Worm (Caenorhabditis elegans) whole organism, young adult: Measurements from ENCODE around the gene btb-18.

Source experiments
- C06A6.2 ChIP-seq: fragments of 200-800 bp; sonication (Bioruptor generic); conservative IDR thresholded peaks from 2 replicates; pipeline ENCODE4 v1.3.6; 2022; ENCODE audit warnings: missing genetic modification characterization, missing compliant biosample characterization
- F10E7.11 ChIP-seq: sonication (generic microtip); optimal IDR thresholded peaks from 2 replicates; lab custom pipeline; 2017; ENCODE audit warnings: mild to moderate bottlenecking, missing genetic modification characterization, moderate library complexity, missing compliant biosample characterization
- F23B12.7 ChIP-seq: sonication (generic microtip); optimal IDR thresholded peaks from 2 replicates; lab custom pipeline; 2017; ENCODE audit warnings: missing genetic modification characterization, mild to moderate bottlenecking, missing compliant biosample characterization, antibody characterized with exemption, moderate library complexity; ENCODE audit not compliant: insufficient read depth
- F33H1.4 ChIP-seq: fragments of 200-800 bp; sonication (Bioruptor generic); IDR thresholded peaks from 2 replicates; pipeline ENCODE4 v1.3.6; 2022; ENCODE audit warnings: missing genetic modification reagents, missing genetic modification characterization, missing compliant biosample characterization
- F37B4.10 ChIP-seq: fragments of 200-800 bp; sonication (Bioruptor generic); IDR thresholded peaks from 2 replicates; pipeline ENCODE4 v1.3.6; 2022; ENCODE audit warnings: missing genetic modification characterization, missing compliant biosample characterization
- K11D2.4 ChIP-seq: fragments of 200-800 bp; sonication (Bioruptor generic); IDR thresholded peaks from 2 replicates; pipeline ENCODE4 v1.3.6; 2022; ENCODE audit warnings: missing genetic modification reagents, missing genetic modification characterization, missing compliant biosample characterization
- Y56A3A.18 ChIP-seq: fragments of 200-800 bp; sonication (Bioruptor generic); IDR thresholded peaks from 2 replicates; pipeline ENCODE4 v1.3.6; 2022; ENCODE audit warnings: missing genetic modification reagents, missing genetic modification characterization, missing compliant biosample characterization
- Y79H2A.3 ChIP-seq: fragments of 200-800 bp; sonication (Bioruptor generic); conservative IDR thresholded peaks from 2 replicates; pipeline ENCODE4 v1.3.6; 2022; ENCODE audit warnings: missing genetic modification reagents, missing genetic modification characterization, missing compliant biosample characterization
- Y95B8A.8 ChIP-seq: fragments of 200-800 bp; sonication (Bioruptor generic); IDR thresholded peaks from 2 replicates; pipeline ENCODE4 v1.3.6; 2022; ENCODE audit warnings: missing genetic modification reagents, missing genetic modification characterization, missing compliant biosample characterization
- ZK185.1 ChIP-seq: sonication (generic microtip); optimal IDR thresholded peaks from 2 replicates; lab custom pipeline; 2016; ENCODE audit warnings: mild to moderate bottlenecking, missing genetic modification characterization, missing compliant biosample characterization; ENCODE audit not compliant: poor library complexity, severe bottlenecking
- attf-6 ChIP-seq: fragments of 200-800 bp; sonication (Bioruptor generic); IDR thresholded peaks from 2 replicates; pipeline ENCODE4 v1.3.6; 2022; ENCODE audit warnings: missing genetic modification reagents, missing genetic modification characterization, missing compliant biosample characterization
- bed-2 ChIP-seq: fragments of 200-800 bp; sonication (Bioruptor generic); IDR thresholded peaks from 2 replicates; pipeline ENCODE4 v1.3.6; 2022; ENCODE audit warnings: missing genetic modification reagents, missing genetic modification characterization, missing compliant biosample characterization
- cebp-1 ChIP-seq, 2 experiments: fragments of 200-800 bp in 1 of 2; sonication (Bioruptor generic) in 1 of 2; sonication (generic microtip) in 1 of 2; IDR thresholded peaks in 1 of 2; optimal IDR thresholded peaks in 1 of 2; 2 replicates each; pipeline versions ENCODE4 v1.3.6 to Lab custom; 2017 to 2022; ENCODE audit warnings: missing compliant biosample characterization in 2 of 2, missing genetic modification characterization in 2 of 2, mild to moderate bottlenecking in 1 of 2, missing genetic modification reagents in 1 of 2, moderate library complexity in 1 of 2
- ceh-100 ChIP-seq: fragments of 200-800 bp; sonication (Bioruptor generic); IDR thresholded peaks from 2 replicates; pipeline ENCODE4 v1.3.6; 2022; ENCODE audit warnings: missing genetic modification reagents, missing genetic modification characterization, missing compliant biosample characterization
- ceh-91 ChIP-seq: fragments of 200-800 bp; sonication (Bioruptor generic); IDR thresholded peaks from 2 replicates; pipeline ENCODE4 v1.3.6; 2022; ENCODE audit warnings: missing genetic modification reagents, missing genetic modification characterization, missing compliant biosample characterization
- die-1 ChIP-seq: sonication (generic microtip); optimal IDR thresholded peaks from 2 replicates; lab custom pipeline; 2016; ENCODE audit warnings: missing genotype, mild to moderate bottlenecking, missing genetic modification characterization, missing compliant biosample characterization
- efl-1 ChIP-seq: fragments of 150-350 bp; optimal IDR thresholded peaks from 2 replicates; lab custom pipeline; 2014; ENCODE audit warnings: missing biosample characterization, missing genetic modification reagents, missing genetic modification characterization
- egrh-3 ChIP-seq: fragments of 200-800 bp; sonication (Bioruptor generic); IDR thresholded peaks from 2 replicates; pipeline ENCODE4 v1.3.6; 2022; ENCODE audit warnings: missing genetic modification reagents, missing genetic modification characterization, missing compliant biosample characterization
- gei-17 ChIP-seq: fragments of 200-800 bp; sonication (Bioruptor generic); optimal IDR thresholded peaks from 2 replicates; lab custom pipeline; 2018; ENCODE audit warnings: mild to moderate bottlenecking, missing genetic modification characterization, missing compliant biosample characterization
- him-1 ChIP-seq: sonication (generic microtip); optimal IDR thresholded peaks from 2 replicates; lab custom pipeline; 2016; ENCODE audit warnings: missing genotype, missing genetic modification reagents, missing genetic modification characterization, missing compliant biosample characterization
- hlh-26 ChIP-seq: fragments of 200-800 bp; sonication (Bioruptor generic); conservative IDR thresholded peaks from 2 replicates; pipeline ENCODE4 v1.3.6; 2022; ENCODE audit warnings: missing genetic modification reagents, missing genetic modification characterization, missing compliant biosample characterization
- hmg-1.2 ChIP-seq: fragments of 200-800 bp; sonication (Bioruptor generic); IDR thresholded peaks from 2 replicates; pipeline ENCODE4 v1.3.6; 2022; ENCODE audit warnings: missing genetic modification reagents, missing genetic modification characterization, missing compliant biosample characterization
- lin-54 ChIP-seq: fragments of 200-800 bp; sonication (Bioruptor generic); optimal IDR thresholded peaks from 2 replicates; lab custom pipeline; 2018; ENCODE audit warnings: mild to moderate bottlenecking, missing genetic modification characterization, missing compliant biosample characterization
- lsl-1 ChIP-seq: fragments of 200-800 bp; sonication (Bioruptor generic); optimal IDR thresholded peaks from 2 replicates; lab custom pipeline; 2018; ENCODE audit warnings: mild to moderate bottlenecking, missing genetic modification characterization, moderate library complexity, missing compliant biosample characterization
- madf-3 ChIP-seq: fragments of 200-800 bp; sonication (Bioruptor generic); IDR thresholded peaks from 2 replicates; pipeline ENCODE4 v1.3.6; 2022; ENCODE audit warnings: missing genetic modification reagents, missing genetic modification characterization, missing compliant biosample characterization
- mxl-1 ChIP-seq: sonication (generic microtip); optimal IDR thresholded peaks from 2 replicates; lab custom pipeline; 2016; ENCODE audit warnings: missing genetic modification characterization, missing compliant biosample characterization
- nfyb-1 ChIP-seq: fragments of 200-800 bp; sonication (Bioruptor generic); IDR thresholded peaks from 2 replicates; pipeline ENCODE4 v1.3.6; 2022; ENCODE audit warnings: missing genetic modification reagents, missing genetic modification characterization, missing compliant biosample characterization
- nhr-120 ChIP-seq: fragments of 200-800 bp; sonication (Bioruptor generic); IDR thresholded peaks from 2 replicates; pipeline ENCODE4 v1.3.6; 2022; ENCODE audit warnings: missing genetic modification characterization, missing compliant biosample characterization
- snpc-1.1 ChIP-seq: sonication (generic microtip); optimal IDR thresholded peaks from 2 replicates; lab custom pipeline; 2017; ENCODE audit warnings: missing genetic modification characterization, mild to moderate bottlenecking, missing compliant biosample characterization, antibody characterized with exemption, moderate library complexity, missing genotype, missing genetic modification reagents; ENCODE audit not compliant: insufficient read depth
- snpc-4 ChIP-seq, 5 experiments: fragments of 150-350 bp in 1 of 5; sonication (generic microtip) in 4 of 5; optimal IDR thresholded peaks; 2 replicates each; lab custom pipeline; 2014 to 2018; ENCODE audit warnings: missing genetic modification characterization in 5 of 5, missing biosample characterization in 3 of 5, antibody characterized with exemption in 2 of 5, mild to moderate bottlenecking in 2 of 5, missing compliant biosample characterization in 2 of 5, missing genotype in 2 of 5, moderate library complexity in 2 of 5, missing genetic modification reagents in 1 of 5
- somi-1 ChIP-seq: fragments of 200-800 bp; sonication (Bioruptor generic); optimal IDR thresholded peaks from 2 replicates; lab custom pipeline; 2018; ENCODE audit warnings: mild to moderate bottlenecking, missing genetic modification characterization, missing compliant biosample characterization
- unc-130 ChIP-seq: sonication (generic microtip); optimal IDR thresholded peaks from 2 replicates; lab custom pipeline; 2016; ENCODE audit warnings: missing genetic modification reagents, missing genetic modification characterization, missing compliant biosample characterization
- unc-62 ChIP-seq: fragments of 150-350 bp; optimal IDR thresholded peaks from 2 replicates; lab custom pipeline; 2014; ENCODE audit warnings: missing biosample characterization, missing genetic modification reagents, missing genetic modification characterization
- xnd-1 ChIP-seq: sonication (generic microtip); optimal IDR thresholded peaks from 2 replicates; lab custom pipeline; 2016; ENCODE audit warnings: missing genotype, missing genetic modification reagents, missing genetic modification characterization, missing compliant biosample characterization
- zfh-2 ChIP-seq: fragments of 200-800 bp; sonication (Bioruptor generic); conservative IDR thresholded peaks from 2 replicates; pipeline ENCODE4 v1.3.6; 2022; ENCODE audit warnings: missing genetic modification reagents, missing genetic modification characterization, missing compliant biosample characterization
- ztf-18 ChIP-seq: sonication (generic microtip); optimal IDR thresholded peaks from 2 replicates; lab custom pipeline; 2016; ENCODE audit warnings: missing genotype, mild to moderate bottlenecking, missing genetic modification characterization, missing compliant biosample characterization
- ztf-22 ChIP-seq: fragments of 200-800 bp; sonication (Bioruptor generic); optimal IDR thresholded peaks from 2 replicates; lab custom pipeline; 2018; ENCODE audit warnings: mild to moderate bottlenecking, missing genetic modification characterization, moderate library complexity, missing compliant biosample characterization
- ztf-26 ChIP-seq: sonication (generic microtip); optimal IDR thresholded peaks from 2 replicates; lab custom pipeline; 2017; ENCODE audit warnings: missing genetic modification characterization, missing compliant biosample characterization

Gene btb-18

DNA sequence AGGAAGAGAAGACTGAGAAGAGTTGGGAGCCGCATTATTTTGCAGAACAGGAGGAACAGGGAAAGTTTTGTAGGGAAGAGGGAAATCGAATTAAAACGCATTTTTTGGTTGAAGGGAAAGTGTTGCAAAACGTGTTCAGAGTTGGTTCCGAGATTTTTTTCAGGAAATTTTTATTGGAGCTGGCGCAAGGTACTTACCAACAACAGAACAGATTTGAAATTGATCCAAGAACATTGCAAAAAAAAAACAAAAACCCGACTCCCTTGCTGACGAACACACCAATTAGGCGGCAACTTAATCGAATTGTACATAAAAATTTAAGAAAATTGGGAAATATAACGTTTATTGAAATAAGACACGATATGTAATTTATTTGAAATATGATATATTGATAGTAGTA, 40.5 kb downstream of the btb-18 start, which contains the start of gene F14D2.7:
TSS of gene F14D2.7 (minus strand) at position 101 of the 400 bp plus-strand sequence.
- no peak for TF ChIP-seq F37B4.10 (GFP tag; lab: Robert Waterston, UW)
- TF ChIP-seq attf-6: no peak

DNA sequence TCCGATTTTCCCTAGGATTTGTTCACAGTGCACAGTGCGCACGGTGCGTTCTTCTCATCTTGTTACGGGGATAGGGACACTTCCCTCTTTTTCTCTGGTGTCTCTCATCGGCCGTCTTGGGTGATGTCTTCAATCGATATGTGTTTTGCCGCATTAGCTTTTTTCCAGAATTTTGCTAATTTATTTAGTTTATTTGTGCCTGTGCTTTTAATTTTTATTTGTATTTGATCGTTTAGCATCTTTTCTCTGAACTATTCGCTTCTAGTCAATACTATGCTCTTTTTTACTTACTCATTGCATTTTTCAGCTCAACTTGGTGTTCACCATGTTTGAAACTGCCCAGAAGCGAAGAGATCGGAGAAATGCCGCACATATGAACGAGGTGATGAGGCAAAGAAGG, 42.2 kb downstream of the btb-18 start, which contains the start of gene F14D2.5:
TSS of gene F14D2.5 (plus strand) at position 301 of the 400 bp plus-strand sequence.
- TF ChIP-seq ceh-100 (GFP tag; lab: Robert Waterston, UW) (no peak), xnd-1 (tag; lab: Kevin White, UChicago) (no peak), ztf-18 (tag; lab: Kevin White, UChicago) (no peak), F23B12.7 (no peak), ZK185.1 (tag; lab: Kevin White, UChicago) (no peak), unc-130 (GFP tag; lab: Kevin White, UChicago) (no peak), F33H1.4 (GFP tag; lab: Robert Waterston, UW) (no peak), F10E7.11 (tag; lab: Kevin White, UChicago) (no peak), nfyb-1 (GFP tag; lab: Robert Waterston, UW) (no peak), nhr-120 (GFP tag; lab: Robert Waterston, UW) (no peak), hlh-26 (GFP tag; lab: Robert Waterston, UW) (no peak), somi-1 (GFP tag; lab: Kevin White, UChicago) (no peak), lsl-1 (GFP tag; lab: Kevin White, UChicago) (no peak), die-1 (tag; lab: Kevin White, UChicago) (no peak), ztf-26 (tag; lab: Kevin White, UChicago) (no peak), bed-2 (GFP tag; lab: Robert Waterston, UW) (no peak), hmg-1.2 (GFP tag; lab: Robert Waterston, UW) (no peak), gei-17 (no peak)

DNA sequence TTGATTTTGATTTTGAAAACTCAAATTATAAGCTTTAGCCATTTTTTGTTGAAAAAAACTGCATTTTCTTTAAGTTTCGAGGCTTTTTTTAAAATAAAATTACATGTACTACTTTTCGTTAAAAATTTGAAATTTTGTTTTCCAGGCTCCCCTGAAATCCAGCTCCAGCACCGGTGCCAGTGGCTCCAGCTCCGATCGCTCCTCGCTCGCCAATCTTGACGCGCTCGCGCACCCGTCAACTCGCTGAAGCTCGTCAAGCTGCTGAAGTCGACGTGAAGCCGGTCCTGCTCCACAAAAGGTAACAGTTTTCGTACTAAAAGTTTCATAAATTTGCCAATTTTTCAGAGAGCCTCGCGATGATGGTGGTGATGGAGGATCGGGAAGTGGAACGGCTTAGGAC, 42.8 kb downstream of the btb-18 start:
- TF ChIP-seq egrh-3 (GFP tag; lab: Robert Waterston, UW) (peak; percentile 73), zfh-2 (peak; percentile 72), ztf-22 (GFP tag; lab: Kevin White, UChicago) (no peak), Y95B8A.8 (GFP tag; lab: Robert Waterston, UW) (0 out of 2 replicates have a peak, but pooled peaks have one; percentile 18)

DNA sequence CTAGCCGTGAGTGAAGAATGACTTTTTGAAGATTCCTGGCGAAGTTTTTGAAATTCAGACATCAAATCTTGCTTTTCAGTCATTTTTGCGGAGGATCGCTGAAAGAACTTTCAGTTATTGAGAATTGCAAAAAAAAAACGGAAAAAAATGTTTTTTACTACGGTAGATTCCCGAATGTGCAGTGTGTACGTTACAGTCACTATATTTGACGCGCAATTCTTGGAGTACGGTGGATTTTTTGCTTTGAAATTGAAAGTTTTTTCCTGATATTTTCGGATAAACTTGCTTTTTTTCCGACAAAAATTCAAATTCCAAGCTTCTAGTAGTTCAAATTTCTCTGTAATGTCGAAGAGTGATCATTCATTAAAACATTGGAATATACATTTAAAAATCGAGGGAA, 44.0 kb downstream of the btb-18 start, which contains the start of gene F14D2.11:
TSS of gene F14D2.11 (minus strand) at position 101 of the 400 bp plus-strand sequence.
- TF ChIP-seq madf-3 (GFP tag; lab: Robert Waterston, UW): 0 out of 2 replicates have a peak, but pooled peaks have one; percentile 21
- TF ChIP-seq ztf-18 (tag; lab: Kevin White, UChicago): no peak
- no peak for TF ChIP-seq Y79H2A.3 (GFP tag; lab: Robert Waterston, UW)
- TF ChIP-seq ceh-91 (GFP tag; lab: Robert Waterston, UW): no peak
- TF ChIP-seq lsl-1 (GFP tag; lab: Kevin White, UChicago): peak; percentile 68

DNA sequence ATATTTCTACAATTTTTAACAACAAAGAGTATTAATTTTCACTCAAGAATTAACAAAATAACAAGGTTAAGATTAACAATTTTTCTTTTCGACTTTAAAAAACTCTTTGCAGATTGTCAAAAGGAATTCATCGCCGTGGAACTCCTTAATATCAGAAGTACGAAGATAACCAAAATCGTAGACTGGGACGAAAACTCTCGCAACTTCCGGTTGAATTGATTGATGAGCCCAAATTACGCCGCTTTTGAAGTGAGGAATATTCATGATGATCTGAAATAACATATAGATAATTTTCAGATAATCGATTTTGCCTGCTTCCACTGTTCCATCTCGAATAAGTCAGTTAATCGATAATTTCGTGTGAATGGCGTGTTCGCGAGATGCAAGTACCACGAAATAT, 45.7 kb downstream of the btb-18 start, which contains the start of gene F14D2.15:
TSS of gene F14D2.15 (minus strand) at position 101 of the 400 bp plus-strand sequence.
- TF ChIP-seq lin-54 (GFP tag; lab: Kevin White, UChicago) (no peak), cebp-1 (GFP tag; IDR thresholded peaks at IDR 0.05; lab: Robert Waterston, UW) (no peak), cebp-1 (tag; optimal IDR thresholded peaks at IDR 0.05; lab: Kevin White, UChicago) (no peak), unc-62 (GFP tag; lab: Kevin White, UChicago) (no peak), snpc-1.1 (tag; lab: Kevin White, UChicago) (no peak), Y95B8A.8 (GFP tag; lab: Robert Waterston, UW) (no peak), xnd-1 (tag; lab: Kevin White, UChicago) (no peak), K11D2.4 (GFP tag; lab: Robert Waterston, UW) (no peak), mxl-1 (tag; lab: Kevin White, UChicago) (no peak), him-1 (tag; lab: Kevin White, UChicago) (no peak), C06A6.2 (GFP tag; lab: Robert Waterston, UW) (no peak), efl-1 (GFP tag; lab: Kevin White, UChicago) (no peak), snpc-4 (GFP tag; optimal IDR thresholded peaks at IDR 0.05; lab: Kevin White, UChicago) (no peak), snpc-4 (tag; optimal IDR thresholded peaks at IDR 0.05; lab: Kevin White, UChicago) (no peak), Y56A3A.18 (GFP tag; lab: Robert Waterston, UW) (no peak)
